Fruit fly (Drosophila melanogaster) whole organism, embryonic: Measurements from ENCODE around the gene Gr93d.
A peak's percentile ranks its signal among the peaks of the same experiment; 100 is the strongest.

Experiments
- Ada2b ChIP-seq: fragments of 200-800 bp; sonication (Bioruptor generic); IDR thresholded peaks from 2 replicates; pipeline ENCODE4 v1.3.6; 2022; ENCODE audit warnings: missing biosample characterization, missing genetic modification characterization
- Adf1 ChIP-seq: fragments of 200-800 bp; sonication (Bioruptor generic); IDR thresholded peaks from 2 replicates; pipeline ENCODE4 v1.3.6; 2022; ENCODE audit warnings: missing biosample characterization, missing genetic modification characterization
- B-H2 ChIP-seq: fragments of 200-800 bp; sonication (Bioruptor generic); optimal IDR thresholded peaks from 2 replicates; lab custom pipeline; 2018; ENCODE audit warnings: missing biosample characterization, mild to moderate bottlenecking, missing genetic modification characterization
- C15 ChIP-seq: fragments of 200-800 bp; sonication (Bioruptor generic); IDR thresholded peaks from 3 replicates; pipeline ENCODE4 v1.3.6; 2022; ENCODE audit warnings: missing biosample characterization, missing genetic modification characterization
- CG11093 ChIP-seq: fragments of 200-800 bp; sonication (Bioruptor generic); IDR thresholded peaks from 3 replicates; pipeline ENCODE4 v1.3.6; 2022; ENCODE audit warnings: missing biosample characterization, missing genetic modification characterization
- CG11504 ChIP-seq: fragments of 200-800 bp; sonication (Bioruptor generic); optimal IDR thresholded peaks from 3 replicates; lab custom pipeline; 2019; ENCODE audit warnings: missing biosample characterization, mild to moderate bottlenecking, missing genetic modification characterization, moderate library complexity
- CG12391 ChIP-seq: fragments of 200-800 bp; sonication (Bioruptor generic); optimal IDR thresholded peaks from 3 replicates; lab custom pipeline; 2018; ENCODE audit warnings: missing biosample characterization, mild to moderate bottlenecking, missing genetic modification characterization, moderate library complexity
- CG14014 ChIP-seq: fragments of 200-800 bp; sonication (Bioruptor generic); IDR thresholded peaks from 2 replicates; pipeline ENCODE4 v1.3.6; 2022; ENCODE audit warnings: missing biosample characterization, missing genetic modification characterization
- CG14860 ChIP-seq: fragments of 200-800 bp; sonication (Bioruptor generic); IDR thresholded peaks from 3 replicates; pipeline ENCODE4 v1.3.6; 2022; ENCODE audit warnings: missing biosample characterization, missing genetic modification characterization; ENCODE audit not compliant: partially characterized antibody
- CG15269 ChIP-seq: fragments of 200-800 bp; sonication (Bioruptor generic); optimal IDR thresholded peaks from 2 replicates; lab custom pipeline; 2018; ENCODE audit warnings: missing biosample characterization, mild to moderate bottlenecking, missing genetic modification characterization, moderate library complexity
- CG31224 ChIP-seq: fragments of 200-800 bp; sonication (Bioruptor generic); IDR thresholded peaks from 2 replicates; pipeline ENCODE4 v1.3.6; 2022; ENCODE audit warnings: missing biosample characterization, missing genetic modification characterization
- CG33213 ChIP-seq: fragments of 200-800 bp; sonication (Bioruptor generic); optimal IDR thresholded peaks from 3 replicates; lab custom pipeline; 2016; ENCODE audit warnings: missing biosample characterization, missing genetic modification characterization
- CG4424 ChIP-seq: fragments of 200-800 bp; sonication (Bioruptor generic); optimal IDR thresholded peaks from 3 replicates; lab custom pipeline; 2016; ENCODE audit warnings: missing biosample characterization, missing genetic modification characterization
- CG6791 ChIP-seq: fragments of 200-800 bp; sonication (Bioruptor generic); IDR thresholded peaks from 3 replicates; pipeline ENCODE4 v1.3.6; 2022; ENCODE audit warnings: missing biosample characterization, missing genetic modification characterization; ENCODE audit not compliant: partially characterized antibody
- CG9215 ChIP-seq: fragments of 200-800 bp; sonication (Bioruptor generic); IDR thresholded peaks from 2 replicates; pipeline ENCODE4 v1.3.6; 2022; ENCODE audit warnings: missing biosample characterization, missing genetic modification characterization
- CG9797 ChIP-seq: fragments of 200-800 bp; sonication (Bioruptor generic); optimal IDR thresholded peaks from 3 replicates; lab custom pipeline; 2018; ENCODE audit warnings: missing biosample characterization, mild to moderate bottlenecking, missing genetic modification characterization
- Camta ChIP-seq: fragments of 200-800 bp; sonication (Bioruptor generic); optimal IDR thresholded peaks from 2 replicates; lab custom pipeline; 2016; ENCODE audit warnings: missing biosample characterization, missing genetic modification characterization
- D ChIP-seq, 2 experiments: fragments of 200-800 bp in 1 of 2; fragments of >200 bp in 1 of 2; sonication (Bioruptor generic) in 1 of 2; optimal IDR thresholded peaks; 2 replicates in 1 of 2; 3 replicates in 1 of 2; lab custom pipeline; 2017; ENCODE audit warnings: mild to moderate bottlenecking in 1 of 2, missing biosample characterization in 1 of 2, missing genetic modification characterization in 1 of 2, missing genetic modification reagents in 1 of 2
- Doc3 ChIP-seq: fragments of 200-800 bp; sonication (Bioruptor generic); IDR thresholded peaks from 3 replicates; pipeline ENCODE4 v1.3.6; 2022; ENCODE audit warnings: missing biosample characterization, missing genetic modification characterization; ENCODE audit not compliant: partially characterized antibody
- ERR ChIP-seq: fragments of 200-800 bp; sonication (Bioruptor generic); optimal IDR thresholded peaks from 2 replicates; lab custom pipeline; 2016; ENCODE audit warnings: missing biosample characterization, missing genetic modification characterization
- Ets65A ChIP-seq: fragments of 200-800 bp; sonication (Bioruptor generic); peaks from one replicate; lab custom pipeline; 2016; ENCODE audit warnings: missing biosample characterization, missing genetic modification characterization
- HLHmδ ChIP-seq: fragments of 200-800 bp; sonication (Bioruptor generic); optimal IDR thresholded peaks from 2 replicates; lab custom pipeline; 2018; ENCODE audit warnings: missing biosample characterization, mild to moderate bottlenecking, missing genetic modification characterization, moderate library complexity
- Jarid2 ChIP-seq: fragments of 200-800 bp; sonication (Bioruptor generic); optimal IDR thresholded peaks from 3 replicates; lab custom pipeline; 2017; ENCODE audit warnings: mild to moderate bottlenecking, missing biosample characterization, missing genetic modification reagents, missing genetic modification characterization
- Max ChIP-seq: fragments of 200-800 bp; sonication (Bioruptor generic); optimal IDR thresholded peaks from 2 replicates; lab custom pipeline; 2016; ENCODE audit warnings: missing biosample characterization, mild to moderate bottlenecking, missing genetic modification characterization
- Med ChIP-seq: fragments of 200-800 bp; sonication (Bioruptor generic); peaks from one replicate; lab custom pipeline; 2016; ENCODE audit warnings: missing biosample characterization, missing genetic modification characterization, mild to moderate bottlenecking, inconsistent platforms, moderate library complexity
- Rx ChIP-seq: fragments of 200-800 bp; sonication (Bioruptor generic); IDR thresholded peaks from 2 replicates; pipeline ENCODE4 v1.3.6; 2022; ENCODE audit warnings: missing biosample characterization, missing genetic modification characterization
- Taf1 ChIP-seq: fragments of 200-800 bp; sonication (Bioruptor generic); IDR thresholded peaks from 2 replicates; pipeline ENCODE4 v1.3.6; 2022; ENCODE audit warnings: missing biosample characterization, missing genetic modification characterization
- bab2 ChIP-seq: fragments of 200-800 bp; sonication (Bioruptor generic); optimal IDR thresholded peaks from 2 replicates; lab custom pipeline; 2016; ENCODE audit warnings: missing biosample characterization, missing genetic modification characterization
- caup ChIP-seq: fragments of 200-800 bp; sonication (Bioruptor generic); optimal IDR thresholded peaks from 3 replicates; lab custom pipeline; 2017; ENCODE audit warnings: missing biosample characterization, mild to moderate bottlenecking, missing genetic modification characterization, moderate library complexity; ENCODE audit not compliant: severe bottlenecking
- chm ChIP-seq: fragments of 200-800 bp; sonication (Bioruptor generic); IDR thresholded peaks from 2 replicates; pipeline ENCODE4 v1.3.6; 2022; ENCODE audit warnings: missing biosample characterization, missing genetic modification characterization
- cwo ChIP-seq: fragments of 200-800 bp; sonication (Bioruptor generic); optimal IDR thresholded peaks from 3 replicates; lab custom pipeline; 2017; ENCODE audit warnings: missing biosample characterization, missing genetic modification characterization, mild to moderate bottlenecking, moderate library complexity, missing genetic modification reagents
- ems ChIP-seq: fragments of 200-800 bp; sonication (Bioruptor generic); optimal IDR thresholded peaks from 3 replicates; lab custom pipeline; 2016; ENCODE audit warnings: missing biosample characterization, missing genetic modification characterization
- fru ChIP-seq: fragments of >200 bp; optimal IDR thresholded peaks from 2 replicates; lab custom pipeline; 2017
- ftz-f1 ChIP-seq: fragments of 200-800 bp; sonication (Bioruptor generic); optimal IDR thresholded peaks from 2 replicates; lab custom pipeline; 2016; ENCODE audit warnings: missing biosample characterization, missing genetic modification characterization
- grau ChIP-seq: fragments of 200-800 bp; optimal IDR thresholded peaks from 3 replicates; lab custom pipeline; 2019; ENCODE audit warnings: missing biosample characterization, mild to moderate bottlenecking, missing genetic modification characterization, moderate library complexity
- hbn ChIP-seq: fragments of 200-800 bp; sonication (Bioruptor generic); IDR thresholded peaks from 2 replicates; pipeline ENCODE4 v1.3.6; 2022; ENCODE audit warnings: missing biosample characterization, missing genetic modification characterization; ENCODE audit not compliant: partially characterized antibody
- jigr1 ChIP-seq: fragments of 200-800 bp; sonication (Bioruptor generic); IDR thresholded peaks from 3 replicates; pipeline ENCODE4 v1.3.6; 2022; ENCODE audit warnings: missing biosample characterization, missing genetic modification characterization
- ken ChIP-seq: fragments of 200-800 bp; sonication (Bioruptor generic); IDR thresholded peaks from 3 replicates; pipeline ENCODE4 v1.3.6; 2022; ENCODE audit warnings: missing biosample characterization, missing genetic modification characterization
- kni ChIP-seq: fragments of 200-800 bp; sonication (Bioruptor generic); optimal IDR thresholded peaks from 3 replicates; lab custom pipeline; 2017; ENCODE audit warnings: mild to moderate bottlenecking, missing biosample characterization, missing genetic modification reagents, missing genetic modification characterization
- lilli ChIP-seq: fragments of 200-800 bp; sonication (Bioruptor generic); optimal IDR thresholded peaks from 3 replicates; lab custom pipeline; 2016; ENCODE audit warnings: missing biosample characterization, missing genetic modification characterization
- mam ChIP-seq: fragments of 200-800 bp; sonication (Bioruptor generic); optimal IDR thresholded peaks from 3 replicates; lab custom pipeline; 2016; ENCODE audit warnings: missing biosample characterization, missing genetic modification characterization
- pho ChIP-seq: fragments of 200-800 bp; sonication (Bioruptor generic); optimal IDR thresholded peaks from 2 replicates; lab custom pipeline; 2016; ENCODE audit warnings: missing biosample characterization, missing genetic modification characterization
- pum ChIP-seq: fragments of 200-800 bp; sonication (Bioruptor generic); optimal IDR thresholded peaks from 2 replicates; lab custom pipeline; 2016; ENCODE audit warnings: missing biosample characterization, missing genetic modification characterization
- ro ChIP-seq: fragments of 200-800 bp; sonication (Bioruptor generic); IDR thresholded peaks from 2 replicates; pipeline ENCODE4 v1.3.6; 2022; ENCODE audit warnings: missing biosample characterization, missing genetic modification characterization
- seq ChIP-seq: fragments of 200-800 bp; sonication (Bioruptor generic); IDR thresholded peaks from 2 replicates; pipeline ENCODE4 v1.3.6; 2022; ENCODE audit warnings: missing biosample characterization, missing genetic modification characterization
- sna ChIP-seq: fragments of 200-800 bp; sonication (Bioruptor generic); IDR thresholded peaks from 2 replicates; pipeline ENCODE4 v1.3.6; 2022; ENCODE audit warnings: missing biosample characterization, missing genetic modification characterization; ENCODE audit not compliant: partially characterized antibody
- ssp ChIP-seq: fragments of 200-800 bp; sonication (Bioruptor generic); IDR thresholded peaks from 2 replicates; pipeline ENCODE4 v1.3.6; 2022; ENCODE audit warnings: missing biosample characterization, missing genetic modification characterization
- wdn ChIP-seq: fragments of 200-800 bp; sonication (Bioruptor generic); IDR thresholded peaks from 2 replicates; pipeline ENCODE4 v1.3.6; 2022; ENCODE audit warnings: missing biosample characterization, missing genetic modification characterization
- zen ChIP-seq: fragments of 200-800 bp; sonication (Bioruptor generic); optimal IDR thresholded peaks from 3 replicates; lab custom pipeline; 2018; ENCODE audit warnings: missing biosample characterization, mild to moderate bottlenecking, missing genetic modification characterization, moderate library complexity

Gene Gr93d

dm6 chr3R:21862137-21862850 is 15.8 kb upstream of the Gr93d start (continued):
- TF ChIP-seq CG33213 (GFP tag; lab: Kevin White, UChicago) (peak; percentile 38), grau (tag; lab: Kevin White, UChicago) (peak; percentile 83), caup (GFP tag; lab: Kevin White, UChicago) (no peak), ftz-f1 (no peak), ems (no peak), ssp (GFP tag; lab: Robert Waterston, UW) (peak; percentile 51; the same call in 1 of the 2 replicates), ro (GFP tag; lab: Robert Waterston, UW) (no peak), CG14860 (no peak), zen (tag; lab: Kevin White, UChicago) (peak; percentile 30), seq (GFP tag; lab: Robert Waterston, UW) (peak; percentile 46; the same call in 1 of the 2 replicates), CG15269 (peak; percentile 74), CG9215 (GFP tag; lab: Robert Waterston, UW) (no peak), jigr1 (GFP tag; lab: Robert Waterston, UW) (no peak), CG31224 (GFP tag; lab: Robert Waterston, UW) (no peak), CG11093 (GFP tag; lab: Robert Waterston, UW) (no peak), kni (GFP tag; lab: Kevin White, UChicago) (peak; percentile 65), hbn (GFP tag; lab: Robert Waterston, UW) (no peak), cwo (GFP tag; lab: Kevin White, UChicago) (no peak), pum (GFP tag; lab: Kevin White, UChicago) (peak; percentile 69), CG4424 (GFP tag; lab: Kevin White, UChicago) (peak; percentile 64), mam (GFP tag; lab: Kevin White, UChicago) (no peak), lilli (GFP tag; lab: Kevin White, UChicago) (peak; percentile 42), Adf1 (GFP tag; lab: Robert Waterston, UW) (no peak), Taf1 (GFP tag; lab: Robert Waterston, UW) (no peak), Med (GFP tag; lab: Kevin White, UChicago) (peak; percentile 58), Doc3 (GFP tag; lab: Robert Waterston, UW) (no peak), Rx (peak; percentile 65), D (optimal IDR thresholded peaks at IDR 0.05; lab: Kevin White, UChicago) (no peak), D (GFP tag; optimal IDR thresholded peaks at IDR 0.05; lab: Kevin White, UChicago) (peak; percentile 80), wdn (GFP tag; lab: Robert Waterston, UW) (no peak), CG6791 (no peak), Camta (GFP tag; lab: Kevin White, UChicago) (peak; percentile 59), bab2 (GFP tag; lab: Kevin White, UChicago) (peak; percentile 43), CG9797 (GFP tag; lab: Kevin White, UChicago) (no peak), fru (lab: Kevin White, UChicago) (no peak), sna (GFP tag; lab: Robert Waterston, UW) (no peak), CG12391 (tag; lab: Kevin White, UChicago) (peak; percentile 91), B-H2 (no peak), Max (peak; percentile 39), Ada2b (GFP tag; lab: Robert Waterston, UW) (peak; percentile 22; the same call in 1 of the 2 replicates), C15 (GFP tag; lab: Robert Waterston, UW) (no peak), ken (GFP tag; lab: Robert Waterston, UW) (peak; percentile 86), Jarid2 (GFP tag; lab: Kevin White, UChicago) (peak; percentile 11), pho (GFP tag; lab: Kevin White, UChicago) (no peak), HLHmδ (no peak), ERR (GFP tag; lab: Kevin White, UChicago) (no peak), chm (GFP tag; lab: Robert Waterston, UW) (no peak; the same call in 1 of the 2 replicates), CG14014 (GFP tag; lab: Robert Waterston, UW) (peak; percentile 59; the same call in 1 of the 2 replicates), CG11504 (peak; percentile 81), Ets65A (peak; percentile 86)
